Worm (Caenorhabditis elegans) whole organism, L4 larva: ENCODE measurements around the gene C10G8.3.

Source experiments
- F10B5.3 ChIP-seq: sonication (generic microtip); optimal IDR thresholded peaks from 2 replicates; lab custom pipeline; 2016; ENCODE audit warnings: mild to moderate bottlenecking, missing genetic modification characterization, missing compliant biosample characterization
- F26F4.8 ChIP-seq: fragments of 200-800 bp; sonication (Bioruptor generic); conservative IDR thresholded peaks from 2 replicates; pipeline ENCODE4 v1.3.6; 2022; ENCODE audit warnings: missing genetic modification characterization, missing compliant biosample characterization
- T20F7.1 ChIP-seq: fragments of 200-800 bp; sonication (Bioruptor generic); optimal IDR thresholded peaks from 2 replicates; lab custom pipeline; 2018; ENCODE audit warnings: mild to moderate bottlenecking, missing genetic modification characterization, missing compliant biosample characterization
- T26A8.4 ChIP-seq: fragments of 200-800 bp; sonication (Bioruptor generic); IDR thresholded peaks from 2 replicates; pipeline ENCODE4 v1.3.6; 2022; ENCODE audit warnings: missing genetic modification characterization, missing compliant biosample characterization
- Y105C5A.15 ChIP-seq: fragments of 200-800 bp; sonication (Bioruptor generic); IDR thresholded peaks from 2 replicates; pipeline ENCODE4 v1.3.6; 2022; ENCODE audit warnings: missing genetic modification characterization, missing compliant biosample characterization
- Y48G9A.11 ChIP-seq: fragments of 200-800 bp; sonication (Bioruptor generic); IDR thresholded peaks from 2 replicates; pipeline ENCODE4 v1.3.6; 2022; ENCODE audit warnings: missing genetic modification reagents, missing genetic modification characterization, missing compliant biosample characterization
- ZK337.2 ChIP-seq: fragments of 200-800 bp; sonication (Bioruptor generic); IDR thresholded peaks from 2 replicates; pipeline ENCODE4 v1.3.6; 2022; ENCODE audit warnings: missing genetic modification reagents, missing genetic modification characterization, missing compliant biosample characterization
- aha-1 ChIP-seq: fragments of 150-350 bp; peaks from one replicate; lab custom pipeline; 2014; ENCODE audit warnings: missing biosample characterization, missing genetic modification characterization
- aly-2 ChIP-seq: sonication (generic microtip); optimal IDR thresholded peaks from 2 replicates; lab custom pipeline; 2018; ENCODE audit warnings: missing biosample characterization, missing genetic modification characterization
- ama-1 ChIP-seq: fragments of 150-350 bp; optimal IDR thresholded peaks from 2 replicates; lab custom pipeline; 2014; ENCODE audit warnings: inconsistent platforms, mixed read lengths
- attf-4 ChIP-seq: sonication (generic microtip); optimal IDR thresholded peaks from 3 replicates; lab custom pipeline; 2017; ENCODE audit warnings: missing biosample characterization, missing genetic modification characterization
- ceh-20 ChIP-seq: fragments of 200-800 bp; sonication (Bioruptor generic); IDR thresholded peaks from 2 replicates; pipeline ENCODE4 v1.3.6; 2022; ENCODE audit warnings: missing genetic modification reagents, missing genetic modification characterization, missing compliant biosample characterization
- ceh-28 ChIP-seq: fragments of 150-350 bp; optimal IDR thresholded peaks from 2 replicates; lab custom pipeline; 2014; ENCODE audit warnings: missing biosample characterization, missing genetic modification reagents, missing genetic modification characterization
- ceh-44 ChIP-seq: fragments of 200-800 bp; sonication (Bioruptor generic); IDR thresholded peaks from 2 replicates; pipeline ENCODE4 v1.3.6; 2022; ENCODE audit warnings: missing genetic modification reagents, missing genetic modification characterization, missing compliant biosample characterization
- ceh-62 ChIP-seq: sonication (generic microtip); optimal IDR thresholded peaks from 2 replicates; lab custom pipeline; 2017; ENCODE audit warnings: missing biosample characterization, missing genetic modification characterization
- ces-1 ChIP-seq: fragments of 150-350 bp; sonication (generic microtip); optimal IDR thresholded peaks from 4 replicates; lab custom pipeline; 2014; ENCODE audit warnings: missing biosample characterization, missing genetic modification reagents, missing genetic modification characterization
- cey-2 ChIP-seq: sonication (generic microtip); optimal IDR thresholded peaks from 3 replicates; lab custom pipeline; 2017; ENCODE audit warnings: missing genetic modification characterization, mild to moderate bottlenecking, missing compliant biosample characterization, antibody characterized with exemption, borderline replicate concordance; ENCODE audit not compliant: insufficient read depth
- daf-12 ChIP-seq: fragments of 150-350 bp; optimal IDR thresholded peaks from 2 replicates; lab custom pipeline; 2014; ENCODE audit warnings: missing biosample characterization, missing genetic modification reagents, missing genetic modification characterization
- daf-8 ChIP-seq: fragments of 200-800 bp; sonication (Bioruptor generic); IDR thresholded peaks from 2 replicates; pipeline ENCODE4 v1.3.6; 2022; ENCODE audit warnings: missing genetic modification characterization, missing compliant biosample characterization
- dve-1 ChIP-seq: sonication (generic microtip); optimal IDR thresholded peaks from 2 replicates; lab custom pipeline; 2017; ENCODE audit warnings: antibody characterized with exemption, mild to moderate bottlenecking, missing genetic modification characterization, missing compliant biosample characterization; ENCODE audit not compliant: insufficient read depth
- egl-27 ChIP-seq: sonication (generic microtip); optimal IDR thresholded peaks from 3 replicates; lab custom pipeline; 2017; ENCODE audit warnings: missing biosample characterization, missing genetic modification reagents, missing genetic modification characterization
- gei-8 ChIP-seq: fragments of 200-800 bp; sonication (Bioruptor generic); optimal IDR thresholded peaks from 2 replicates; lab custom pipeline; 2018; ENCODE audit warnings: mild to moderate bottlenecking, missing genetic modification characterization, missing compliant biosample characterization
- hif-1 ChIP-seq, 2 experiments: sonication (generic microtip); optimal IDR thresholded peaks; 2 replicates each; lab custom pipeline; 2016 to 2017; ENCODE audit warnings: missing compliant biosample characterization in 2 of 2, missing genetic modification characterization in 2 of 2, missing genetic modification reagents in 2 of 2, missing genotype in 2 of 2, mild to moderate bottlenecking in 1 of 2
- lin-13 ChIP-seq: fragments of 150-350 bp; optimal IDR thresholded peaks from 2 replicates; lab custom pipeline; 2014; ENCODE audit warnings: missing biosample characterization, missing genetic modification reagents, missing genetic modification characterization
- lin-15B ChIP-seq: fragments of 150-350 bp; sonication (generic microtip); optimal IDR thresholded peaks from 3 replicates; lab custom pipeline; 2014; ENCODE audit warnings: missing biosample characterization, missing genetic modification characterization
- lin-29 ChIP-seq: fragments of 200-800 bp; sonication (Bioruptor generic); IDR thresholded peaks from 2 replicates; pipeline ENCODE4 v1.3.6; 2022; ENCODE audit warnings: missing genetic modification reagents, missing genetic modification characterization, missing compliant biosample characterization
- lir-3 ChIP-seq: sonication (generic microtip); optimal IDR thresholded peaks from 2 replicates; lab custom pipeline; 2016; ENCODE audit warnings: mild to moderate bottlenecking, missing genetic modification characterization, missing compliant biosample characterization
- madf-9 ChIP-seq: fragments of 200-800 bp; sonication (Bioruptor generic); conservative IDR thresholded peaks from 2 replicates; pipeline ENCODE4 v1.3.6; 2022; ENCODE audit warnings: missing genetic modification reagents, missing genetic modification characterization, missing compliant biosample characterization
- mes-2 ChIP-seq: sonication (generic microtip); optimal IDR thresholded peaks from 2 replicates; lab custom pipeline; 2016; ENCODE audit warnings: missing genotype, mild to moderate bottlenecking, missing genetic modification characterization, missing compliant biosample characterization; ENCODE audit not compliant: poor library complexity, severe bottlenecking
- mxl-3 ChIP-seq: fragments of 200-800 bp; sonication (Bioruptor generic); optimal IDR thresholded peaks from 2 replicates; lab custom pipeline; 2018; ENCODE audit warnings: mild to moderate bottlenecking, missing genetic modification characterization, missing compliant biosample characterization
- nhr-10 ChIP-seq: fragments of 150-350 bp; optimal IDR thresholded peaks from 2 replicates; lab custom pipeline; 2014; ENCODE audit warnings: missing biosample characterization, missing genetic modification characterization
- nhr-237 ChIP-seq: sonication (generic microtip); optimal IDR thresholded peaks from 2 replicates; lab custom pipeline; 2017; ENCODE audit warnings: missing biosample characterization, missing genetic modification characterization
- nhr-25 ChIP-seq: sonication (generic microtip); optimal IDR thresholded peaks from 2 replicates; lab custom pipeline; 2017; ENCODE audit warnings: missing genetic modification characterization, mild to moderate bottlenecking, missing compliant biosample characterization, antibody characterized with exemption, moderate library complexity, borderline replicate concordance; ENCODE audit not compliant: insufficient read depth
- nhr-28 ChIP-seq: fragments of 150-350 bp; optimal IDR thresholded peaks from 2 replicates; lab custom pipeline; 2014; ENCODE audit warnings: missing biosample characterization, missing genetic modification characterization
- nhr-41 ChIP-seq: fragments of 200-800 bp; sonication (Bioruptor generic); IDR thresholded peaks from 2 replicates; pipeline ENCODE4 v1.3.6; 2022; ENCODE audit warnings: missing genetic modification reagents, missing genetic modification characterization, missing compliant biosample characterization
- nhr-6 ChIP-seq: fragments of 150-350 bp; optimal IDR thresholded peaks from 2 replicates; lab custom pipeline; 2014; ENCODE audit warnings: missing biosample characterization, missing genetic modification characterization
- nhr-76 ChIP-seq: fragments of 150-350 bp; optimal IDR thresholded peaks from 2 replicates; lab custom pipeline; 2014; ENCODE audit warnings: missing biosample characterization, missing genetic modification characterization
- nhr-77 ChIP-seq: fragments of 150-350 bp; optimal IDR thresholded peaks from 2 replicates; lab custom pipeline; 2014; ENCODE audit warnings: missing biosample characterization, missing genetic modification characterization
- php-3 ChIP-seq: fragments of 200-800 bp; sonication (Bioruptor generic); IDR thresholded peaks from 2 replicates; pipeline ENCODE4 v1.3.6; 2022; ENCODE audit warnings: missing genetic modification reagents, missing genetic modification characterization, missing compliant biosample characterization
- pqm-1 ChIP-seq: sonication (generic microtip); optimal IDR thresholded peaks from 2 replicates; lab custom pipeline; 2017; ENCODE audit warnings: missing biosample characterization, missing genetic modification characterization
- rbr-2 ChIP-seq: sonication (generic microtip); optimal IDR thresholded peaks from 2 replicates; lab custom pipeline; 2016; ENCODE audit warnings: missing genotype, missing genetic modification characterization, missing compliant biosample characterization
- saeg-2 ChIP-seq: fragments of 200-800 bp; sonication (Bioruptor generic); IDR thresholded peaks from 2 replicates; pipeline ENCODE4 v1.3.6; 2022; ENCODE audit warnings: missing genetic modification reagents, missing genetic modification characterization, missing compliant biosample characterization
- sdz-12 ChIP-seq: fragments of 200-800 bp; sonication (Bioruptor generic); optimal IDR thresholded peaks from 2 replicates; lab custom pipeline; 2018; ENCODE audit warnings: mild to moderate bottlenecking, missing genetic modification characterization, missing compliant biosample characterization
- skn-1 ChIP-seq: fragments of 150-350 bp; optimal IDR thresholded peaks from 2 replicates; lab custom pipeline; 2014; ENCODE audit warnings: missing biosample characterization, missing genetic modification characterization
- snpc-1.2 ChIP-seq: fragments of 200-800 bp; sonication (Bioruptor generic); IDR thresholded peaks from 2 replicates; pipeline ENCODE4 v1.3.6; 2022; ENCODE audit warnings: missing genetic modification reagents, missing genetic modification characterization, missing compliant biosample characterization
- spr-3 ChIP-seq: fragments of 200-800 bp; sonication (Bioruptor generic); optimal IDR thresholded peaks from 2 replicates; lab custom pipeline; 2018; ENCODE audit warnings: mild to moderate bottlenecking, missing genetic modification characterization, missing compliant biosample characterization
- tag-97 ChIP-seq: fragments of 200-800 bp; sonication (Bioruptor generic); IDR thresholded peaks from 2 replicates; pipeline ENCODE4 v1.3.6; 2022; ENCODE audit warnings: missing genetic modification characterization, missing compliant biosample characterization
- tra-1 ChIP-seq: fragments of 200-800 bp; sonication (Bioruptor generic); IDR thresholded peaks from 2 replicates; pipeline ENCODE4 v1.3.6; 2022; ENCODE audit warnings: missing genetic modification reagents, missing genetic modification characterization, missing compliant biosample characterization
- unc-62 ChIP-seq, 3 experiments: fragments of 150-350 bp in 1 of 3; sonication (generic microtip); optimal IDR thresholded peaks in 2 of 3; peaks in 1 of 3; 1 replicate in 1 of 3; 2 replicates in 2 of 3; lab custom pipeline; 2014 to 2017; ENCODE audit warnings: missing biosample characterization in 3 of 3, missing genetic modification characterization in 3 of 3, missing genetic modification reagents in 3 of 3, missing genotype in 1 of 3
- zip-11 ChIP-seq: fragments of 200-800 bp; sonication (Bioruptor generic); IDR thresholded peaks from 2 replicates; pipeline ENCODE4 v1.3.6; 2022; ENCODE audit warnings: missing genetic modification characterization, missing compliant biosample characterization
- ztf-11 ChIP-seq: fragments of 150-350 bp; optimal IDR thresholded peaks from 2 replicates; lab custom pipeline; 2014; ENCODE audit warnings: missing biosample characterization, missing genetic modification characterization
- ztf-7 ChIP-seq: fragments of 150-350 bp; optimal IDR thresholded peaks from 2 replicates; lab custom pipeline; 2014; ENCODE audit warnings: missing biosample characterization, missing genetic modification characterization

The C10G8.3 gene

DNA sequence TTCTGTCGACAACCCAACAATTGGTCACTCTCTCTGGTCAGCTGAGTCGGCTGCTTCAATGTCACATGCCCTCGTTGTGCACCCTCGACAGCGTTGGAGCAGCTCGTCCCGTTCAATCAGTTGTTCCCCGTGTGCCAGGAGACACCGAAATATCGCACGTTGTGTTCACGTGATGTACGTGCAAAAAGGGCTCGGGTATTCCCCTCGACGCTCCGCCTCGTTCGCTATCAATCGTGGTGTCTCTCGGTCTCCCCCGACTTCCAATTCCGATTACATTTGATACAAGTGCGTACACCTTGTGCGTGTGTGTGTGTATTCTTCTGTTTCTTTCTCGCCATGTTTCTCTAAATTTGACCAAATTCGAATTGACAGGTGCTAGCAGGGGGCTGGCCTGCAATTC is 41.1 kb upstream of the C10G8.3 start (continued):
- TF ChIP-seq F10B5.3 (no peak), pqm-1 (tag; lab: Kevin White, UChicago) (peak; percentile 61), Y48G9A.11 (no peak), rbr-2 (peak; percentile 21), nhr-6 (tag; lab: Kevin White, UChicago) (no peak), daf-12 (tag; lab: Kevin White, UChicago) (no peak), aly-2 (tag; lab: Kevin White, UChicago) (no peak), hif-1 (tag; optimal IDR thresholded peaks at IDR 0.05; lab: Kevin White, UChicago) (peak; percentile 13 to 82), nhr-237 (tag; lab: Kevin White, UChicago) (no peak), T20F7.1 (no peak), ztf-7 (tag; lab: Kevin White, UChicago) (no peak), ztf-11 (no peak), lin-15B (tag; lab: Kevin White, UChicago) (no peak), Y105C5A.15 (no peak), ZK337.2 (GFP tag; lab: Robert Waterston, UW) (no peak), mxl-3 (peak; percentile 92), tag-97 (GFP tag; lab: Robert Waterston, UW) (no peak), ces-1 (GFP tag; lab: Kevin White, UChicago) (no peak), lir-3 (no peak), nhr-28 (tag; lab: Kevin White, UChicago) (peak; percentile 85), sdz-12 (GFP tag; lab: Kevin White, UChicago) (no peak), lin-29 (GFP tag; lab: Robert Waterston, UW) (no peak), nhr-76 (no peak), skn-1 (tag; lab: Kevin White, UChicago) (no peak), nhr-77 (tag; lab: Kevin White, UChicago) (peak; percentile 89), T26A8.4 (GFP tag; lab: Robert Waterston, UW) (peak; percentile 41; the same call in 1 of the 2 replicates), tra-1 (GFP tag; lab: Robert Waterston, UW) (peak; percentile 89), egl-27 (tag; lab: Kevin White, UChicago) (no peak), nhr-25 (no peak), attf-4 (tag; lab: Kevin White, UChicago) (no peak), ceh-28 (tag; lab: Kevin White, UChicago) (no peak), ama-1 (no peak), ceh-44 (GFP tag; lab: Robert Waterston, UW) (no peak), saeg-2 (GFP tag; lab: Robert Waterston, UW) (peak; percentile 95), php-3 (GFP tag; lab: Robert Waterston, UW) (peak; percentile 40; the same call in 1 of the 2 replicates), zip-11 (no peak), snpc-1.2 (GFP tag; lab: Robert Waterston, UW) (no peak), dve-1 (tag; lab: Kevin White, UChicago) (peak; percentile 78), aha-1 (tag; lab: Kevin White, UChicago) (peak; percentile 99), lin-13 (no peak), daf-8 (GFP tag; lab: Robert Waterston, UW) (no peak), madf-9 (GFP tag; lab: Robert Waterston, UW) (no peak), nhr-10 (peak; percentile 28), ceh-62 (tag; lab: Kevin White, UChicago) (no peak), F26F4.8 (no peak), unc-62 (GFP tag; optimal IDR thresholded peaks at IDR 0.05 in 1 of 2; lab: Kevin White, UChicago) (peak in 1 of 2 experiments; percentile 93), unc-62 (tag; optimal IDR thresholded peaks at IDR 0.05; lab: Kevin White, UChicago) (no peak), spr-3 (GFP tag; lab: Kevin White, UChicago) (no peak), cey-2 (tag; lab: Kevin White, UChicago) (no peak), mes-2 (tag; lab: Kevin White, UChicago) (peak; percentile 31), nhr-41 (GFP tag; lab: Robert Waterston, UW) (0 out of 2 replicates have a peak, but pooled peaks have one; percentile 20), gei-8 (GFP tag; lab: Kevin White, UChicago) (peak; percentile 82), ceh-20 (GFP tag; lab: Robert Waterston, UW) (0 out of 2 replicates have a peak, but pooled peaks have one; percentile 20)
